Worm (Caenorhabditis elegans) whole organism, young adult: ENCODE results near the gene rnh-1.0.

ENCODE experiments used
- C17E4.6 ChIP-seq: fragments of 200-800 bp; sonication (Bioruptor generic); IDR thresholded peaks from 2 replicates; pipeline ENCODE4 v1.3.6; 2022; ENCODE audit warnings: missing genetic modification reagents, missing genetic modification characterization, missing compliant biosample characterization
- F22D6.2 ChIP-seq: sonication (generic microtip); optimal IDR thresholded peaks from 2 replicates; lab custom pipeline; 2016; ENCODE audit warnings: mild to moderate bottlenecking, missing genetic modification characterization, missing compliant biosample characterization
- F23B12.7 ChIP-seq: sonication (generic microtip); optimal IDR thresholded peaks from 2 replicates; lab custom pipeline; 2017; ENCODE audit warnings: missing genetic modification characterization, mild to moderate bottlenecking, missing compliant biosample characterization, antibody characterized with exemption, moderate library complexity; ENCODE audit not compliant: insufficient read depth
- F33H1.4 ChIP-seq: fragments of 200-800 bp; sonication (Bioruptor generic); IDR thresholded peaks from 2 replicates; pipeline ENCODE4 v1.3.6; 2022; ENCODE audit warnings: missing genetic modification reagents, missing genetic modification characterization, missing compliant biosample characterization
- F39B2.1 ChIP-seq: fragments of 200-800 bp; sonication (Bioruptor generic); IDR thresholded peaks from 2 replicates; pipeline ENCODE4 v1.3.6; 2022; ENCODE audit warnings: missing genetic modification reagents, missing genetic modification characterization, missing compliant biosample characterization
- F52B5.7 ChIP-seq: sonication (generic microtip); optimal IDR thresholded peaks from 2 replicates; lab custom pipeline; 2016; ENCODE audit warnings: mild to moderate bottlenecking, missing genetic modification characterization, missing compliant biosample characterization
- F55B11.4 ChIP-seq: sonication (generic microtip); optimal IDR thresholded peaks from 2 replicates; lab custom pipeline; 2016; ENCODE audit warnings: missing compliant biosample characterization, missing genetic modification characterization, borderline replicate concordance; ENCODE audit not compliant: insufficient read depth
- F57A8.1 ChIP-seq: fragments of 200-800 bp; sonication (Bioruptor generic); optimal IDR thresholded peaks from 2 replicates; lab custom pipeline; 2018; ENCODE audit warnings: mild to moderate bottlenecking, missing genetic modification characterization, moderate library complexity, missing compliant biosample characterization
- K12H6.12 ChIP-seq: fragments of 200-800 bp; sonication (Bioruptor generic); optimal IDR thresholded peaks from 2 replicates; lab custom pipeline; 2018; ENCODE audit warnings: mild to moderate bottlenecking, missing genetic modification characterization, missing compliant biosample characterization
- Y67H2A.10 ChIP-seq: fragments of 200-800 bp; sonication (Bioruptor generic); conservative IDR thresholded peaks from 2 replicates; pipeline ENCODE4 v1.3.6; 2022; ENCODE audit warnings: missing genetic modification reagents, missing genetic modification characterization, missing compliant biosample characterization
- Y79H2A.3 ChIP-seq: fragments of 200-800 bp; sonication (Bioruptor generic); conservative IDR thresholded peaks from 2 replicates; pipeline ENCODE4 v1.3.6; 2022; ENCODE audit warnings: missing genetic modification reagents, missing genetic modification characterization, missing compliant biosample characterization
- akir-1 ChIP-seq: fragments of 200-800 bp; sonication (Bioruptor generic); optimal IDR thresholded peaks from 2 replicates; lab custom pipeline; 2018; ENCODE audit warnings: mild to moderate bottlenecking, missing genetic modification characterization, moderate library complexity, missing compliant biosample characterization
- ama-1 ChIP-seq, 3 experiments: fragments of 150-350 bp in 1 of 3; sonication (generic microtip) in 2 of 3; optimal IDR thresholded peaks; 2 replicates each; lab custom pipeline; 2014 to 2018; ENCODE audit warnings: missing biosample characterization in 2 of 3, missing genetic modification characterization in 2 of 3, missing genetic modification reagents in 2 of 3
- aptf-2 ChIP-seq: fragments of 200-800 bp; sonication (Bioruptor generic); conservative IDR thresholded peaks from 2 replicates; pipeline ENCODE4 v1.3.6; 2022; ENCODE audit warnings: missing genetic modification reagents, missing genetic modification characterization, missing compliant biosample characterization
- athp-1 ChIP-seq: sonication (generic microtip); optimal IDR thresholded peaks from 2 replicates; lab custom pipeline; 2017; ENCODE audit warnings: mild to moderate bottlenecking, missing genetic modification characterization, missing compliant biosample characterization
- ceh-58 ChIP-seq: fragments of 200-800 bp; sonication (Bioruptor generic); IDR thresholded peaks from 2 replicates; pipeline ENCODE4 v1.3.6; 2022; ENCODE audit warnings: missing genetic modification characterization, missing compliant biosample characterization
- ceh-79 ChIP-seq: sonication (generic microtip); optimal IDR thresholded peaks from 2 replicates; lab custom pipeline; 2017; ENCODE audit warnings: mild to moderate bottlenecking, missing genetic modification characterization, missing compliant biosample characterization
- chd-7 ChIP-seq: sonication (generic microtip); optimal IDR thresholded peaks from 2 replicates; lab custom pipeline; 2016; ENCODE audit warnings: mild to moderate bottlenecking, missing genetic modification characterization, moderate library complexity, missing compliant biosample characterization
- die-1 ChIP-seq: sonication (generic microtip); optimal IDR thresholded peaks from 2 replicates; lab custom pipeline; 2016; ENCODE audit warnings: missing genotype, mild to moderate bottlenecking, missing genetic modification characterization, missing compliant biosample characterization
- dox-1 ChIP-seq: fragments of 200-800 bp; sonication (Bioruptor generic); IDR thresholded peaks from 2 replicates; pipeline ENCODE4 v1.3.6; 2022; ENCODE audit warnings: missing genetic modification reagents, missing genetic modification characterization, missing compliant biosample characterization
- efl-1 ChIP-seq: fragments of 150-350 bp; optimal IDR thresholded peaks from 2 replicates; lab custom pipeline; 2014; ENCODE audit warnings: missing biosample characterization, missing genetic modification reagents, missing genetic modification characterization
- egrh-3 ChIP-seq: fragments of 200-800 bp; sonication (Bioruptor generic); IDR thresholded peaks from 2 replicates; pipeline ENCODE4 v1.3.6; 2022; ENCODE audit warnings: missing genetic modification reagents, missing genetic modification characterization, missing compliant biosample characterization
- gei-17 ChIP-seq: fragments of 200-800 bp; sonication (Bioruptor generic); optimal IDR thresholded peaks from 2 replicates; lab custom pipeline; 2018; ENCODE audit warnings: mild to moderate bottlenecking, missing genetic modification characterization, missing compliant biosample characterization
- him-1 ChIP-seq: sonication (generic microtip); optimal IDR thresholded peaks from 2 replicates; lab custom pipeline; 2016; ENCODE audit warnings: missing genotype, missing genetic modification reagents, missing genetic modification characterization, missing compliant biosample characterization
- hrde-1 ChIP-seq: sonication (generic microtip); optimal IDR thresholded peaks from 2 replicates; lab custom pipeline; 2016; ENCODE audit warnings: missing genetic modification characterization, mild to moderate bottlenecking, missing compliant biosample characterization, moderate library complexity, missing genotype, missing genetic modification reagents, borderline replicate concordance
- let-607 ChIP-seq, 2 experiments: fragments of 200-800 bp in 1 of 2; sonication (Bioruptor generic) in 1 of 2; sonication (generic microtip) in 1 of 2; optimal IDR thresholded peaks; 2 replicates each; lab custom pipeline; 2016 to 2018; ENCODE audit warnings: mild to moderate bottlenecking in 2 of 2, missing compliant biosample characterization in 2 of 2, missing genetic modification characterization in 2 of 2, moderate library complexity in 2 of 2, missing genotype in 1 of 2
- lin-26 ChIP-seq: fragments of 200-800 bp; sonication (Bioruptor generic); IDR thresholded peaks from 2 replicates; pipeline ENCODE4 v1.3.6; 2022; ENCODE audit warnings: missing genetic modification reagents, missing genetic modification characterization, missing compliant biosample characterization
- lsl-1 ChIP-seq: fragments of 200-800 bp; sonication (Bioruptor generic); optimal IDR thresholded peaks from 2 replicates; lab custom pipeline; 2018; ENCODE audit warnings: mild to moderate bottlenecking, missing genetic modification characterization, moderate library complexity, missing compliant biosample characterization
- madf-10 ChIP-seq: sonication (generic microtip); optimal IDR thresholded peaks from 2 replicates; lab custom pipeline; 2016; ENCODE audit warnings: mild to moderate bottlenecking, missing genetic modification characterization, missing compliant biosample characterization
- madf-3 ChIP-seq: fragments of 200-800 bp; sonication (Bioruptor generic); IDR thresholded peaks from 2 replicates; pipeline ENCODE4 v1.3.6; 2022; ENCODE audit warnings: missing genetic modification reagents, missing genetic modification characterization, missing compliant biosample characterization
- madf-8 ChIP-seq: fragments of 200-800 bp; sonication (Bioruptor generic); conservative IDR thresholded peaks from 2 replicates; pipeline ENCODE4 v1.3.6; 2022; ENCODE audit warnings: missing genetic modification reagents, missing genetic modification characterization, missing compliant biosample characterization
- mel-28 ChIP-seq: sonication (generic microtip); optimal IDR thresholded peaks from 2 replicates; lab custom pipeline; 2016; ENCODE audit warnings: borderline replicate concordance, mild to moderate bottlenecking, missing genetic modification characterization, missing compliant biosample characterization
- nfyb-1 ChIP-seq: fragments of 200-800 bp; sonication (Bioruptor generic); IDR thresholded peaks from 2 replicates; pipeline ENCODE4 v1.3.6; 2022; ENCODE audit warnings: missing genetic modification reagents, missing genetic modification characterization, missing compliant biosample characterization
- pha-4 ChIP-seq: fragments of 150-350 bp; sonication (generic microtip); optimal IDR thresholded peaks from 2 replicates; lab custom pipeline; 2014; ENCODE audit warnings: missing biosample characterization, missing genetic modification reagents, missing genetic modification characterization
- repo-1 ChIP-seq: sonication (generic microtip); optimal IDR thresholded peaks from 2 replicates; lab custom pipeline; 2017; ENCODE audit warnings: mild to moderate bottlenecking, missing genetic modification characterization, missing compliant biosample characterization
- snpc-1.3 ChIP-seq: sonication (generic microtip); optimal IDR thresholded peaks from 2 replicates; lab custom pipeline; 2017; ENCODE audit warnings: missing genetic modification characterization, mild to moderate bottlenecking, missing compliant biosample characterization, antibody characterized with exemption, moderate library complexity, missing genotype, missing genetic modification reagents; ENCODE audit not compliant: insufficient read depth
- snpc-3.4 ChIP-seq: sonication (generic microtip); optimal IDR thresholded peaks from 2 replicates; lab custom pipeline; 2017; ENCODE audit warnings: missing genetic modification characterization, mild to moderate bottlenecking, missing compliant biosample characterization, antibody characterized with exemption, moderate library complexity, missing genotype, missing genetic modification reagents
- snpc-4 ChIP-seq, 5 experiments: fragments of 150-350 bp in 1 of 5; sonication (generic microtip) in 4 of 5; optimal IDR thresholded peaks; 2 replicates each; lab custom pipeline; 2014 to 2018; ENCODE audit warnings: missing genetic modification characterization in 5 of 5, missing biosample characterization in 3 of 5, antibody characterized with exemption in 2 of 5, mild to moderate bottlenecking in 2 of 5, missing compliant biosample characterization in 2 of 5, missing genotype in 2 of 5, moderate library complexity in 2 of 5, missing genetic modification reagents in 1 of 5
- sptf-2 ChIP-seq: fragments of 200-800 bp; sonication (Bioruptor generic); optimal IDR thresholded peaks from 2 replicates; lab custom pipeline; 2018; ENCODE audit warnings: mild to moderate bottlenecking, missing genetic modification characterization, missing compliant biosample characterization
- tbx-9 ChIP-seq: sonication (generic microtip); optimal IDR thresholded peaks from 2 replicates; lab custom pipeline; 2016; ENCODE audit warnings: borderline replicate concordance, missing genetic modification characterization, inconsistent platforms, missing compliant biosample characterization
- tlf-1 ChIP-seq: fragments of 200-800 bp; sonication (Bioruptor generic); optimal IDR thresholded peaks from 2 replicates; lab custom pipeline; 2018; ENCODE audit warnings: mild to moderate bottlenecking, missing genetic modification characterization, missing compliant biosample characterization
- unc-62 ChIP-seq: fragments of 150-350 bp; optimal IDR thresholded peaks from 2 replicates; lab custom pipeline; 2014; ENCODE audit warnings: missing biosample characterization, missing genetic modification reagents, missing genetic modification characterization
- xnd-1 ChIP-seq: sonication (generic microtip); optimal IDR thresholded peaks from 2 replicates; lab custom pipeline; 2016; ENCODE audit warnings: missing genotype, missing genetic modification reagents, missing genetic modification characterization, missing compliant biosample characterization
- ztf-28 ChIP-seq: fragments of 200-800 bp; sonication (Bioruptor generic); IDR thresholded peaks from 2 replicates; pipeline ENCODE4 v1.3.6; 2022; ENCODE audit warnings: missing genetic modification reagents, missing genetic modification characterization, missing compliant biosample characterization

rnh-1.0 gene

DNA sequence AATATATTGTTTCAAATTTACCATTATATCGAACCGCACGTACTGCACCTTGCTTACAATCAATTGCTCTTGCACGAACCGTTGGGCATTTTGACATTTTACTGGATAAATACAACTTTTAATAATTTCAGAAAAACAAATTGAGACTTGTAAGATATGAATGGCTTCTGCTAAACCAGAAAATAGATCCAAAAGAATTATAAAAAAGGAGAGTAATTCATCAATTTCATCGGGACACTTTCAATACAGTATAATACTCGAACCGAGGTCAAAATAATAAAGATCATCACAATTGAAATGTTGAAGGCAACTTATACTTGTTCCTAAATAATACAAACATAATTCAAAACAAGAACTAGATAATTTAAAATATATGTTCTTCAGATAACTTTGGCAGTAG lies 36.5 kb downstream of the rnh-1.0 start, which contains the start of gene wdr-83:
Gene wdr-83 (minus strand): TSS at position 101 of the 400 bp plus-strand sequence.
- TF ChIP-seq chd-7, result no peak
- no peak for TF ChIP-seq F55B11.4 (tag; lab: Kevin White, UChicago)
- TF ChIP-seq xnd-1, result no peak
- no peak for TF ChIP-seq madf-10 (tag; lab: Kevin White, UChicago)
- TF ChIP-seq gei-17 (GFP tag; lab: Kevin White, UChicago), result no peak
- no peak for TF ChIP-seq akir-1
- no peak for TF ChIP-seq efl-1 (GFP tag; lab: Kevin White, UChicago)
- no peak for TF ChIP-seq Y67H2A.10
- no peak for TF ChIP-seq tbx-9 (tag; lab: Kevin White, UChicago)
- TF ChIP-seq nfyb-1, result no peak
- no peak for TF ChIP-seq Y79H2A.3 (GFP tag; lab: Robert Waterston, UW)
- TF ChIP-seq aptf-2 (GFP tag; lab: Robert Waterston, UW), result no peak
- no peak for TF ChIP-seq pha-4 (tag; lab: Kevin White, UChicago)
- no peak for TF ChIP-seq K12H6.12 (tag; lab: Kevin White, UChicago)
- TF ChIP-seq lsl-1 (GFP tag; lab: Kevin White, UChicago), result no peak
- no peak for TF ChIP-seq die-1 (tag; lab: Kevin White, UChicago)
- TF ChIP-seq him-1, result no peak

DNA sequence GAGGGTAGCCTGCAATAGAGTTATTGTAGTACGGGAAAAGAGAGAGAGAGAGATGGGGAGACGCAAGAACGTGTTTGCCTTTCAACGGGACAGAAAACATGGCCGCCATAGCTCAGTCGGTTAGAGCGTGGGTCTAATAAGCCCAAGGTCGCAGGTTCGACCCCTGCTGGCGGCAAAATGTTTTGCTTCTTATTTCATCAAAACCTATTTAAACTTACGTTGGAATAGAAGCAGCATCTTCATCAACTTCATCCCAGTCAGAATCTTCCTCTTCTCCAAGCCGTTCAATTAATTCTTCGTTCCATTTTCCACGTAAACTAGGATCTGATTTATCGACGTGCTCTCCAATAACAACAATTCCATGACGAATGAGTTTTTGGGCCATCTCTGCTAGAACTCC lies 37.5 kb downstream of the rnh-1.0 start:
- peak; percentile 36 for TF ChIP-seq K12H6.12 (tag; lab: Kevin White, UChicago)
- peak; percentile 82 for TF ChIP-seq dox-1
- TF ChIP-seq tlf-1 (GFP tag; lab: Kevin White, UChicago), result peak; percentile 14
- TF ChIP-seq let-607 (tag; optimal IDR thresholded peaks at IDR 0.05; lab: Kevin White, UChicago), result peak in 1 of 2 experiments; percentile 1
- peak; percentile 62 for TF ChIP-seq snpc-1.3 (tag; lab: Kevin White, UChicago)
- peak; percentile 44 for TF ChIP-seq repo-1 (tag; lab: Kevin White, UChicago)
- peak; percentile 67 for TF ChIP-seq F23B12.7
- peak; percentile 63 for TF ChIP-seq hrde-1
- peak; percentile 70 for TF ChIP-seq F52B5.7 (tag; lab: Kevin White, UChicago)
- TF ChIP-seq die-1 (tag; lab: Kevin White, UChicago), result peak; percentile 81
- TF ChIP-seq snpc-4 (GFP tag; optimal IDR thresholded peaks at IDR 0.05; lab: Kevin White, UChicago), result peak; percentile 34
- peak in 3 of 4 experiments; percentile 48 to 70 (median 69) for TF ChIP-seq snpc-4 (tag; optimal IDR thresholded peaks at IDR 0.05; lab: Kevin White, UChicago)
- TF ChIP-seq mel-28 (tag; lab: Kevin White, UChicago), result no peak
- no peak for TF ChIP-seq madf-3 (GFP tag; lab: Robert Waterston, UW)
- no peak for TF ChIP-seq xnd-1
- peak; percentile 69; the same call in 1 of the 2 replicates for TF ChIP-seq ceh-58
- peak; percentile 74 for TF ChIP-seq chd-7
- TF ChIP-seq ceh-79 (tag; lab: Kevin White, UChicago), result peak; percentile 33
- peak; percentile 60 for TF ChIP-seq F33H1.4
- TF ChIP-seq F55B11.4 (tag; lab: Kevin White, UChicago), result no peak
- no peak for TF ChIP-seq F39B2.1 (GFP tag; lab: Robert Waterston, UW)
- peak; percentile 30 for TF ChIP-seq sptf-2 (GFP tag; lab: Kevin White, UChicago)
- TF ChIP-seq madf-8 (GFP tag; lab: Robert Waterston, UW), result peak; percentile 31; the same call in 1 of the 2 replicates
- TF ChIP-seq C17E4.6 (GFP tag; lab: Robert Waterston, UW), result 0 out of 2 replicates have a peak, but pooled peaks have one; percentile 13
- 0 out of 2 replicates have a peak, but pooled peaks have one; percentile 14 for TF ChIP-seq ztf-28 (GFP tag; lab: Robert Waterston, UW)
- TF ChIP-seq lsl-1 (GFP tag; lab: Kevin White, UChicago), result peak; percentile 60
- peak; percentile 74 for TF ChIP-seq athp-1 (tag; lab: Kevin White, UChicago)
- no peak for TF ChIP-seq ama-1 (optimal IDR thresholded peaks at IDR 0.05; lab: Kevin White, UChicago)
- TF ChIP-seq ama-1 (GFP tag; optimal IDR thresholded peaks at IDR 0.05; lab: Kevin White, UChicago), result peak; percentile 59 to 60
- TF ChIP-seq egrh-3 (GFP tag; lab: Robert Waterston, UW), result peak; percentile 39; the same call in 1 of the 2 replicates
- no peak for TF ChIP-seq F57A8.1 (GFP tag; lab: Kevin White, UChicago)
- no peak for TF ChIP-seq F22D6.2 (tag; lab: Kevin White, UChicago)
- no peak for TF ChIP-seq unc-62
- peak; percentile 89 for TF ChIP-seq lin-26 (GFP tag; lab: Robert Waterston, UW)
- TF ChIP-seq snpc-3.4 (tag; lab: Kevin White, UChicago), result peak; percentile 62
